Worm (Caenorhabditis elegans) whole organism, L3 larva: Measurements from ENCODE around the gene F01D5.10.

Source experiments
- R02D3.7 ChIP-seq: fragments of 150-350 bp; optimal IDR thresholded peaks from 2 replicates; lab custom pipeline; 2014; ENCODE audit warnings: missing biosample characterization, missing genetic modification characterization
- ceh-28 ChIP-seq: fragments of 150-350 bp; optimal IDR thresholded peaks from 2 replicates; lab custom pipeline; 2014; ENCODE audit warnings: missing biosample characterization, missing genetic modification reagents, missing genetic modification characterization
- ceh-82 ChIP-seq: fragments of 150-350 bp; optimal IDR thresholded peaks from 2 replicates; lab custom pipeline; 2014; ENCODE audit warnings: missing biosample characterization, missing genetic modification characterization
- daf-12 ChIP-seq: fragments of 150-350 bp; optimal IDR thresholded peaks from 2 replicates; lab custom pipeline; 2014; ENCODE audit warnings: missing biosample characterization, missing genetic modification reagents, missing genetic modification characterization
- egl-27 ChIP-seq: sonication (generic microtip); optimal IDR thresholded peaks from 4 replicates; lab custom pipeline; 2017; ENCODE audit warnings: missing biosample characterization, missing genetic modification reagents, missing genetic modification characterization
- elt-1 ChIP-seq: fragments of 150-350 bp; optimal IDR thresholded peaks from 2 replicates; lab custom pipeline; 2014; ENCODE audit warnings: missing biosample characterization, missing genetic modification characterization
- elt-2 ChIP-seq: sonication (generic microtip); optimal IDR thresholded peaks from 2 replicates; lab custom pipeline; 2016; ENCODE audit warnings: missing genetic modification reagents, mild to moderate bottlenecking, missing genetic modification characterization, missing compliant biosample characterization
- elt-3 ChIP-seq, 3 experiments: fragments of 150-350 bp in 1 of 3; sonication (generic microtip) in 2 of 3; optimal IDR thresholded peaks; 2 replicates in 2 of 3; 4 replicates in 1 of 3; lab custom pipeline; 2014 to 2017; ENCODE audit warnings: missing biosample characterization in 3 of 3, missing genetic modification characterization in 3 of 3
- eor-1 ChIP-seq, 2 experiments: fragments of 150-350 bp; optimal IDR thresholded peaks; 2 replicates each; lab custom pipeline; 2014 to 2018; ENCODE audit warnings: missing biosample characterization in 2 of 2, missing genetic modification characterization in 2 of 2
- fkh-2 ChIP-seq: fragments of 150-350 bp; optimal IDR thresholded peaks from 2 replicates; lab custom pipeline; 2014; ENCODE audit warnings: missing biosample characterization, missing genetic modification reagents, missing genetic modification characterization
- hmg-11 ChIP-seq: sonication (generic microtip); optimal IDR thresholded peaks from 2 replicates; lab custom pipeline; 2016; ENCODE audit warnings: missing genetic modification characterization, missing compliant biosample characterization
- jun-1 ChIP-seq: fragments of 150-350 bp; optimal IDR thresholded peaks from 2 replicates; lab custom pipeline; 2014; ENCODE audit warnings: missing biosample characterization, missing genetic modification reagents, missing genetic modification characterization
- lin-15B ChIP-seq: fragments of 150-350 bp; optimal IDR thresholded peaks from 2 replicates; lab custom pipeline; 2014; ENCODE audit warnings: missing biosample characterization, missing genetic modification characterization
- lin-39 ChIP-seq: fragments of 150-350 bp; optimal IDR thresholded peaks from 2 replicates; lab custom pipeline; 2018; ENCODE audit warnings: missing biosample characterization, missing genetic modification reagents, missing genetic modification characterization
- mml-1 ChIP-seq: fragments of 150-350 bp; sonication (generic microtip); optimal IDR thresholded peaks from 3 replicates; lab custom pipeline; 2014; ENCODE audit warnings: missing biosample characterization, missing genetic modification characterization
- nfya-1 ChIP-seq: sonication (generic microtip); optimal IDR thresholded peaks from 2 replicates; lab custom pipeline; 2017; ENCODE audit warnings: missing genetic modification characterization, mild to moderate bottlenecking, missing compliant biosample characterization, antibody characterized with exemption, moderate library complexity; ENCODE audit not compliant: insufficient read depth
- nhr-23 ChIP-seq: fragments of 150-350 bp; optimal IDR thresholded peaks from 2 replicates; lab custom pipeline; 2014; ENCODE audit warnings: missing biosample characterization, missing genetic modification reagents, missing genetic modification characterization
- nhr-237 ChIP-seq: fragments of 150-350 bp; optimal IDR thresholded peaks from 2 replicates; lab custom pipeline; 2014; ENCODE audit warnings: missing biosample characterization, missing genetic modification characterization
- nhr-25 ChIP-seq: sonication (generic microtip); optimal IDR thresholded peaks from 2 replicates; lab custom pipeline; 2017; ENCODE audit warnings: missing biosample characterization, missing genetic modification characterization
- nhr-28 ChIP-seq: fragments of 150-350 bp; optimal IDR thresholded peaks from 2 replicates; lab custom pipeline; 2014; ENCODE audit warnings: missing biosample characterization, missing genetic modification characterization
- nhr-43 ChIP-seq: sonication (generic microtip); optimal IDR thresholded peaks from 2 replicates; lab custom pipeline; 2016; ENCODE audit warnings: mild to moderate bottlenecking, missing genetic modification characterization, missing compliant biosample characterization; ENCODE audit not compliant: poor library complexity, severe bottlenecking
- nhr-67 ChIP-seq: fragments of 150-350 bp; optimal IDR thresholded peaks from 2 replicates; lab custom pipeline; 2014; ENCODE audit warnings: missing biosample characterization, missing genetic modification characterization
- nhr-76 ChIP-seq: fragments of 150-350 bp; sonication (generic microtip); optimal IDR thresholded peaks from 5 replicates; lab custom pipeline; 2014; ENCODE audit warnings: missing biosample characterization, missing genetic modification characterization
- nhr-77 ChIP-seq: fragments of 150-350 bp; optimal IDR thresholded peaks from 2 replicates; lab custom pipeline; 2014; ENCODE audit warnings: missing biosample characterization, missing genetic modification characterization
- pha-4 ChIP-seq: fragments of 150-350 bp; optimal IDR thresholded peaks from 2 replicates; lab custom pipeline; 2014; ENCODE audit warnings: missing biosample characterization, missing genetic modification reagents, missing genetic modification characterization
- sea-2 ChIP-seq: fragments of 150-350 bp; sonication (generic microtip); optimal IDR thresholded peaks from 4 replicates; lab custom pipeline; 2014; ENCODE audit warnings: missing biosample characterization, missing genetic modification reagents, missing genetic modification characterization
- skn-1 ChIP-seq: fragments of 150-350 bp; optimal IDR thresholded peaks from 2 replicates; lab custom pipeline; 2014; ENCODE audit warnings: missing biosample characterization, missing genetic modification characterization
- snpc-4 ChIP-seq: fragments of 150-350 bp; optimal IDR thresholded peaks from 2 replicates; lab custom pipeline; 2014; ENCODE audit warnings: missing biosample characterization, missing genetic modification characterization
- unc-39 ChIP-seq: sonication (generic microtip); optimal IDR thresholded peaks from 4 replicates; lab custom pipeline; 2017; ENCODE audit warnings: missing biosample characterization, missing genetic modification characterization
- unc-62 ChIP-seq: fragments of 150-350 bp; sonication (generic microtip); optimal IDR thresholded peaks from 4 replicates; lab custom pipeline; 2014; ENCODE audit warnings: missing biosample characterization, missing genetic modification reagents, missing genetic modification characterization
- zag-1 ChIP-seq: fragments of 150-350 bp; optimal IDR thresholded peaks from 2 replicates; lab custom pipeline; 2014; ENCODE audit warnings: missing biosample characterization, missing genetic modification characterization
- ztf-4 ChIP-seq: fragments of 150-350 bp; optimal IDR thresholded peaks from 2 replicates; lab custom pipeline; 2014; ENCODE audit warnings: missing biosample characterization, missing genetic modification characterization

Gene F01D5.10

DNA sequence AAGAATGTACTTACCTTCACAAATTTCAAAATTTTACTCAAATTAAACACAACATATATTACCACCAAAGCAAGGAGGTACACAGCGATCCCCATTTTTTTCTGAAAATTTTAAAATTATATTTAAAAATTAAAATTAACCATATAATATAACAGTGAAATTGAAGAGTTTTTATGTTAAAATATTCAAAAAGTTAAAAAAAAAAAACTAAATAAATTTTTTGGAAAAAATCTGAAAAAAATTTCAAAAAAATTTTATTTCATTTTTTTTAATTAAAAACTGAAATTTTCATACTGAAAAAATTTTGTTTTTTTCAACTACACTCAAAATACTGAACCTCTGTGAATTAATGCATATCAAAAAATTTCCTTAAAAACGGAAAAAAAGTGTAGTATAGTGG lies 4.3 kb downstream of the F01D5.10 start, which contains the start of gene cyp-37A1:
cyp-37A1 (minus strand) TSS at position 101 of the 400 bp plus-strand sequence.
- no peak for TF ChIP-seq R02D3.7 (tag; lab: Kevin White, UChicago)
- no peak for TF ChIP-seq skn-1 (tag; lab: Kevin White, UChicago)
- TF ChIP-seq lin-39 (tag; lab: Kevin White, UChicago) = no peak
- no peak for TF ChIP-seq ztf-4 (tag; lab: Kevin White, UChicago)
- no peak for TF ChIP-seq fkh-2 (tag; lab: Kevin White, UChicago)
- TF ChIP-seq jun-1 (tag; lab: Kevin White, UChicago) = no peak
- TF ChIP-seq daf-12 (tag; lab: Kevin White, UChicago) = no peak
- TF ChIP-seq eor-1 (tag; optimal IDR thresholded peaks at IDR 0.05; lab: Kevin White, UChicago) = no peak
- TF ChIP-seq hmg-11 (tag; lab: Kevin White, UChicago) = no peak
- TF ChIP-seq egl-27 = no peak
- no peak for TF ChIP-seq lin-15B (tag; lab: Kevin White, UChicago)
- TF ChIP-seq zag-1 (tag; lab: Kevin White, UChicago) = no peak
- TF ChIP-seq sea-2 (GFP tag; lab: Kevin White, UChicago) = no peak

DNA sequence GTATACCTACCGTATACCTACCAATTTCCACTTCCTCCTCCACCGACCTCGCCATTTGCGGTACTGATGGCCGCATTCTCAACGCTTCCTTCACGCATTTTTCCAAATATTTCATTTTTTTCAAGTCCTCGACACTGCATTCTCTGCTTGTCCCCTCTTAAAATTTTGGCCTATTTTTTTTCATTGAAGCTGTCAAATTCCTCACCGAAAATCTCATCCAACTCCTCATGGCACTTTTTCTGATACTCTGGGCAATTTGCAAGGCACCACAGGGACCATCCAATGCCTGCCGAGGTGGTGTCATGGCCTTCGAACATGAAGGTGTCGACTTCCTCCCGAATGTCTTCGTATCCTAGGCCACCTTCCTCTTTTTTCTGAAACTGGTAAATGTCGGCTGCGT lies 6.5 kb downstream of the F01D5.10 start:
- TF ChIP-seq nhr-43 (tag; lab: Kevin White, UChicago) (no peak), unc-39 (no peak), daf-12 (tag; lab: Kevin White, UChicago) (no peak), elt-3 (tag; optimal IDR thresholded peaks at IDR 0.05; lab: Kevin White, UChicago) (no peak)
- TF ChIP-seq, all 47 proteins: peak for 0

DNA sequence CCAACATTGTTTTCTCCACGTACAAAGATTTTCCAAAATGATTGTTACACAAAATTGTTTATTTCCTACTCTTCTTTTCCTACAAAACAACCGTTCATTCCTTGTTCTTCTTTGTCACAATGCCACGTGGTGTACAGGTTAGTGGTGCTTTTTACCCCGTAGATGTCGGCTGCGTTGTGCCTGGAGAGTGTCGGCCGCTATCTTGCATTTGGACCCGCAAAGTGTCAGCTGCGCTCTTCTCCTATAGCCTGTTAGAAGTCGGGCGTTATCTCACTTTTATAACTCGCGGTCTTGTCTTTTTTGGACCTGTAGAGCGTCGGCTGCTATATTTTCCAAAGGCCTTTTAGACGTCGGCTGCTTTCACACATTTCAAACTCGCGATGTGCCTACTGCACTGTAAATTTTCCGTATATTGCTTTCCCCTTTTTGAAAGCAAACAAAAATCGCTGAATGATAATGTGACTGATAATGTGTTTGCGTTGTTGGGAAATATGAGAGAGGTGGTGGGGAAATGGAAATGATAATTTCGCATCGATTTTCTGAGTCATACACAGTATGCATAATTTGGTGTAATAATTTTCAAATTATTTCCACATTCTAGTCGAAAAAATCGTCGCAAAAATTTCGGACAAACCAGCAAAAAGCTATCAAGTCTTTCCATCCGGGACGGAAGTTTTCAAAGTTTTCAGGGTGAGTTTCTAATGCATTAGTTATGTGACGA lies 10.3 kb downstream of the F01D5.10 start, which contains the start of gene F01D5.8:
F01D5.8 (plus strand) TSS at position 51 of the 721 bp plus-strand sequence.
- TF ChIP-seq elt-2 (tag; lab: Kevin White, UChicago) = peak; percentile 45
- TF ChIP-seq nhr-28 (tag; lab: Kevin White, UChicago) = no peak
- TF ChIP-seq snpc-4 (tag; lab: Kevin White, UChicago) = peak; percentile 17
- TF ChIP-seq ceh-82 (tag; lab: Kevin White, UChicago) = no peak
- TF ChIP-seq eor-1 (tag; optimal IDR thresholded peaks at IDR 0.05; lab: Kevin White, UChicago) = no peak

DNA sequence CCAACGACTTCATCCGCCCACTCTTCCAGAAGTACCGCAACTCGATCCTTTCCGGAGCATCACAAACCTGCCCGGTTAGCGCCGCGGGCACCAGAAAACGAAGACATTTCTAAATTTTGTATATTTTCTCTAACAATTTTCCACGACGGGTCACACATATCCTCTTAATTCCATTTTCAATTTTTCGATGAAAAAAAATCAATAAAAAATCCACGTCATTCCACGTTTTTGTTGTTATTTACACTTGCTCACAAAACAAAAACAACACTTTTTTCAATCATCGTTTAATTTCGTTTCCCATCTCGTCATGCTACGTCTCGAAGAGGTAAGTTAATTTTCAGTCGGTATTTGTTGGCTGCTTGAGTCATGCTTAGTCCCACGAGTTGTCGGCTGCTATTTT lies 12.8 kb downstream of the F01D5.10 start, which contains the start of gene F01D5.7:
F01D5.7 (plus strand) TSS at position 301 of the 400 bp plus-strand sequence.
- TF ChIP-seq hmg-11 (tag; lab: Kevin White, UChicago) = no peak
- no peak for TF ChIP-seq mml-1 (tag; lab: Kevin White, UChicago)
- TF ChIP-seq lin-15B (tag; lab: Kevin White, UChicago) = no peak
- TF ChIP-seq, all 47 proteins: peak for 0

DNA sequence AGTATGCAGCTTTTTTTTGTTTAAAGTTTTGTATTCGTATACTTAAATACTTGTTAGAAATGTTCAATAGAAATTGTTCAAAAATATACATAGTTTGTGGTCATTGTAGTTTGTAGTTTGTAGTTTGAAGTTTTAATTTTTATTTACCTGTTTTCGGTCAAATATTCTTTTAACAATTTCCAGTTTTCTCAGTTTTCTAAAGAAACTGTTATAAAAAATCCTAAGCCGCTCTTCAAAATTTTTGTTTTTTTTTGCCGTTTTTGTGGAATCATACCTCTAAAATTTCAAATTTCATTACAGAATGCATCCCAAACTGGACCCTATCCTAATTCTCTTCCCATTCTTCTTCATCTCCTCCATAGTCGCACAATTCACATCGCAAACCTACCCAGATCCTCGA lies 14.9 kb downstream of the F01D5.10 start, which contains the start of gene F01D5.6:
F01D5.6 (plus strand) TSS at position 301 of the 400 bp plus-strand sequence.
- TF ChIP-seq sea-2 (GFP tag; lab: Kevin White, UChicago) (no peak), hmg-11 (tag; lab: Kevin White, UChicago) (no peak), daf-12 (tag; lab: Kevin White, UChicago) (no peak), nhr-76 (tag; lab: Kevin White, UChicago) (no peak), elt-3 (tag; optimal IDR thresholded peaks at IDR 0.05; lab: Kevin White, UChicago) (no peak), elt-2 (tag; lab: Kevin White, UChicago) (no peak), ztf-4 (tag; lab: Kevin White, UChicago) (no peak), egl-27 (no peak), nhr-67 (tag; lab: Kevin White, UChicago) (no peak), nhr-77 (tag; lab: Kevin White, UChicago) (no peak), nhr-23 (tag; lab: Kevin White, UChicago) (no peak), pha-4 (tag; lab: Kevin White, UChicago) (no peak)

DNA sequence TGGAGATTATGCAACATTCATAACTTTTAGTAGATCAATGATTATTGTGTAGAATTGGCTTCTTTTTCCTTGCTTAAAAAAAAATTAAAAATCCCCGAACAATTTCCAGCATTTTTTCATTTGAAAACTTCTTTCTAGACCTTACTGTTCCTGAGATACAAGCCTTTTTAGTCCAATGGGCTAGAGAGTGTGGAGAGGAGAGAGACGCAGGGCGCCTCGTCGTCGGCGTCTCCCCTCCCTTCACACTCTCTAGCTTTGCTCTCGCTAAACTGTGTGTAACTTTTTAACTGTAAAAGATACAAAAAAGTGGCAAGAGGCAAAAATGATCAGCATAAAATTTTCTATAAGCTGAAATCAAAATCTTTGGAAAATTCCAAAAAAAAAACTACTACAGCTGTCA lies 15.9 kb downstream of the F01D5.10 start:
- TF ChIP-seq elt-1 (tag; lab: Kevin White, UChicago) (no peak), nhr-76 (tag; lab: Kevin White, UChicago) (no peak), unc-62 (GFP tag; lab: Kevin White, UChicago) (no peak), zag-1 (tag; lab: Kevin White, UChicago) (no peak), nfya-1 (tag; lab: Kevin White, UChicago) (no peak), nhr-237 (tag; lab: Kevin White, UChicago) (no peak), snpc-4 (tag; lab: Kevin White, UChicago) (no peak), ceh-28 (tag; lab: Kevin White, UChicago) (no peak), pha-4 (tag; lab: Kevin White, UChicago) (no peak), lin-15B (tag; lab: Kevin White, UChicago) (no peak), lin-39 (tag; lab: Kevin White, UChicago) (no peak), nhr-25 (tag; lab: Kevin White, UChicago) (no peak)
- TF ChIP-seq, all 47 proteins: peak for 0
